Fruit fly (Drosophila melanogaster) whole organism, embryonic: ENCODE measurements around the gene CG5793.
A peak's percentile ranks its signal among the peaks of the same experiment; 100 is the strongest.

Experiments used
- Bteb2 ChIP-seq: fragments of 200-800 bp; sonication (Bioruptor generic); optimal IDR thresholded peaks from 2 replicates; lab custom pipeline; 2016; ENCODE audit warnings: missing biosample characterization, missing genetic modification characterization
- CG1024 ChIP-seq: fragments of 200-800 bp; sonication (Bioruptor generic); IDR thresholded peaks from 2 replicates; pipeline ENCODE4 v1.3.6; 2022; ENCODE audit warnings: missing biosample characterization, missing genetic modification characterization
- CG11560 ChIP-seq: fragments of 200-800 bp; sonication (Bioruptor generic); IDR thresholded peaks from 3 replicates; pipeline ENCODE4 v1.3.6; 2022; ENCODE audit warnings: missing biosample characterization, missing genetic modification characterization
- CG11723 ChIP-seq: fragments of 200-800 bp; sonication (Bioruptor generic); optimal IDR thresholded peaks from 2 replicates; lab custom pipeline; 2017; ENCODE audit warnings: missing biosample characterization, mild to moderate bottlenecking, missing genetic modification characterization
- CG12104 ChIP-seq: fragments of 200-800 bp; sonication (Bioruptor generic); optimal IDR thresholded peaks from 3 replicates; lab custom pipeline; 2016; ENCODE audit warnings: missing biosample characterization, missing genetic modification characterization
- CG12299 ChIP-seq: fragments of 200-800 bp; sonication (Bioruptor generic); optimal IDR thresholded peaks from 2 replicates; lab custom pipeline; 2018; ENCODE audit warnings: missing biosample characterization, mild to moderate bottlenecking, missing genetic modification characterization
- CG12391 ChIP-seq: fragments of 200-800 bp; sonication (Bioruptor generic); optimal IDR thresholded peaks from 3 replicates; lab custom pipeline; 2018; ENCODE audit warnings: missing biosample characterization, mild to moderate bottlenecking, missing genetic modification characterization, moderate library complexity
- CG14050 ChIP-seq: fragments of 200-800 bp; sonication (Bioruptor generic); IDR thresholded peaks from 3 replicates; pipeline ENCODE4 v1.3.6; 2022; ENCODE audit warnings: missing biosample characterization, missing genetic modification characterization
- CG14965 ChIP-seq: fragments of 200-800 bp; sonication (Bioruptor generic); optimal IDR thresholded peaks from 2 replicates; lab custom pipeline; 2016; ENCODE audit warnings: missing biosample characterization, missing genetic modification characterization, borderline replicate concordance
- CG15479 ChIP-seq: fragments of 200-800 bp; sonication (Bioruptor generic); optimal IDR thresholded peaks from 3 replicates; lab custom pipeline; 2019; ENCODE audit warnings: missing biosample characterization, mild to moderate bottlenecking, missing genetic modification characterization, moderate library complexity
- CG16863 ChIP-seq: fragments of 200-800 bp; sonication (Bioruptor generic); optimal IDR thresholded peaks from 3 replicates; lab custom pipeline; 2016; ENCODE audit warnings: missing biosample characterization, missing genetic modification characterization
- CG18764 ChIP-seq: fragments of 200-800 bp; sonication (Bioruptor generic); optimal IDR thresholded peaks from 3 replicates; lab custom pipeline; 2016; ENCODE audit warnings: missing biosample characterization, missing genetic modification characterization
- CG2116 ChIP-seq: fragments of 200-800 bp; sonication (Bioruptor generic); optimal IDR thresholded peaks from 3 replicates; lab custom pipeline; 2018; ENCODE audit warnings: missing biosample characterization, mild to moderate bottlenecking, missing genetic modification characterization
- CG34422 ChIP-seq: fragments of 200-800 bp; sonication (Bioruptor generic); IDR thresholded peaks from 3 replicates; pipeline ENCODE4 v1.3.6; 2022; ENCODE audit warnings: missing biosample characterization, missing genetic modification characterization
- CG3847 ChIP-seq: fragments of 200-800 bp; sonication (Bioruptor generic); IDR thresholded peaks from 2 replicates; pipeline ENCODE4 v1.3.6; 2022; ENCODE audit warnings: missing biosample characterization, missing genetic modification characterization
- CG42726 ChIP-seq: fragments of 200-800 bp; sonication (Bioruptor generic); IDR thresholded peaks from 2 replicates; pipeline ENCODE4 v1.3.6; 2022; ENCODE audit warnings: missing biosample characterization, missing genetic modification characterization; ENCODE audit not compliant: partially characterized antibody
- CG6765 ChIP-seq: fragments of 200-800 bp; sonication (Bioruptor generic); optimal IDR thresholded peaks from 3 replicates; lab custom pipeline; 2017; ENCODE audit warnings: missing biosample characterization, mild to moderate bottlenecking, missing genetic modification characterization
- CG9437 ChIP-seq: fragments of 200-800 bp; sonication (Bioruptor generic); optimal IDR thresholded peaks from 2 replicates; lab custom pipeline; 2018; ENCODE audit warnings: missing biosample characterization, mild to moderate bottlenecking, missing genetic modification characterization
- D19A ChIP-seq: fragments of 200-800 bp; optimal IDR thresholded peaks from 3 replicates; lab custom pipeline; 2019; ENCODE audit warnings: missing biosample characterization, mild to moderate bottlenecking, missing genetic modification characterization, moderate library complexity
- D19B ChIP-seq: fragments of 200-800 bp; sonication (Bioruptor generic); optimal IDR thresholded peaks from 2 replicates; lab custom pipeline; 2017; ENCODE audit warnings: missing biosample characterization, mild to moderate bottlenecking, missing genetic modification characterization
- Dek ChIP-seq: fragments of 200-800 bp; sonication (Bioruptor generic); optimal IDR thresholded peaks from 3 replicates; lab custom pipeline; 2019; ENCODE audit warnings: missing biosample characterization, mild to moderate bottlenecking, missing genetic modification characterization, moderate library complexity
- Dip2 ChIP-seq: fragments of 200-800 bp; sonication (Bioruptor generic); IDR thresholded peaks from 2 replicates; pipeline ENCODE4 v1.3.6; 2022; ENCODE audit warnings: missing biosample characterization, missing genetic modification characterization
- Drgx ChIP-seq: fragments of 200-800 bp; sonication (Bioruptor generic); IDR thresholded peaks from 2 replicates; pipeline ENCODE4 v1.3.6; 2022; ENCODE audit warnings: missing biosample characterization, missing genetic modification characterization
- Fer2 ChIP-seq: fragments of 200-800 bp; sonication (Bioruptor generic); optimal IDR thresholded peaks from 2 replicates; lab custom pipeline; 2018; ENCODE audit warnings: missing biosample characterization, mild to moderate bottlenecking, missing genetic modification characterization, moderate library complexity
- Gsc ChIP-seq: fragments of 200-800 bp; sonication (Bioruptor generic); IDR thresholded peaks from 2 replicates; pipeline ENCODE4 v1.3.6; 2022; ENCODE audit warnings: missing biosample characterization, missing genetic modification characterization
- HLH54F ChIP-seq: fragments of 200-800 bp; sonication (Bioruptor generic); optimal IDR thresholded peaks from 3 replicates; lab custom pipeline; 2016; ENCODE audit warnings: missing biosample characterization, missing genetic modification characterization
- Jarid2 ChIP-seq: fragments of 200-800 bp; sonication (Bioruptor generic); optimal IDR thresholded peaks from 3 replicates; lab custom pipeline; 2017; ENCODE audit warnings: mild to moderate bottlenecking, missing biosample characterization, missing genetic modification reagents, missing genetic modification characterization
- Lpt ChIP-seq: fragments of >200 bp; optimal IDR thresholded peaks from 2 replicates; lab custom pipeline; 2018; ENCODE audit warnings: missing biosample characterization, missing genetic modification characterization
- MBD-R2 ChIP-seq: fragments of 200-800 bp; sonication (Bioruptor generic); IDR thresholded peaks from 2 replicates; pipeline ENCODE4 v1.3.6; 2022; ENCODE audit warnings: missing biosample characterization, missing genetic modification characterization
- Max ChIP-seq: fragments of 200-800 bp; sonication (Bioruptor generic); optimal IDR thresholded peaks from 2 replicates; lab custom pipeline; 2016; ENCODE audit warnings: missing biosample characterization, mild to moderate bottlenecking, missing genetic modification characterization
- Mrtf ChIP-seq: fragments of 200-800 bp; sonication (Bioruptor generic); IDR thresholded peaks from 3 replicates; pipeline ENCODE4 v1.3.6; 2022; ENCODE audit warnings: missing biosample characterization, missing genetic modification characterization
- Sin3A ChIP-seq: fragments of >200 bp; optimal IDR thresholded peaks from 2 replicates; lab custom pipeline; 2018
- YL-1 ChIP-seq: fragments of 200-800 bp; sonication (Bioruptor generic); optimal IDR thresholded peaks from 3 replicates; lab custom pipeline; 2017; ENCODE audit warnings: missing biosample characterization, mild to moderate bottlenecking, missing genetic modification characterization
- amos ChIP-seq: fragments of 200-800 bp; sonication (Bioruptor generic); IDR thresholded peaks from 2 replicates; pipeline ENCODE4 v1.3.6; 2022; ENCODE audit warnings: missing biosample characterization, missing genetic modification characterization; ENCODE audit not compliant: partially characterized antibody
- dati ChIP-seq: fragments of 200-800 bp; sonication (Bioruptor generic); IDR thresholded peaks from 2 replicates; pipeline ENCODE4 v1.3.6; 2022; ENCODE audit warnings: missing biosample characterization, missing genetic modification characterization
- gcm2 ChIP-seq: fragments of 200-800 bp; sonication (Bioruptor generic); optimal IDR thresholded peaks from 2 replicates; lab custom pipeline; 2016; ENCODE audit warnings: missing biosample characterization, missing genetic modification characterization
- gsb-n ChIP-seq: fragments of 200-800 bp; sonication (Bioruptor generic); optimal IDR thresholded peaks from 3 replicates; lab custom pipeline; 2018; ENCODE audit warnings: missing biosample characterization, mild to moderate bottlenecking, missing genetic modification characterization
- gt ChIP-seq: fragments of 200-800 bp; sonication (Bioruptor generic); IDR thresholded peaks from 2 replicates; pipeline ENCODE4 v1.3.6; 2022; ENCODE audit warnings: missing biosample characterization, missing genetic modification characterization
- h ChIP-seq: fragments of >200 bp; optimal IDR thresholded peaks from 2 replicates; lab custom pipeline; 2017
- her ChIP-seq: fragments of 200-800 bp; sonication (Bioruptor generic); optimal IDR thresholded peaks from 2 replicates; lab custom pipeline; 2016; ENCODE audit warnings: missing biosample characterization, missing genetic modification characterization
- insv ChIP-seq, 2 experiments: fragments of 200-800 bp; sonication (Bioruptor generic); optimal IDR thresholded peaks; 3 replicates each; lab custom pipeline; 2016 to 2018; ENCODE audit warnings: missing biosample characterization in 2 of 2, missing genetic modification characterization in 2 of 2
- nerfin-1 ChIP-seq: fragments of 200-800 bp; sonication (Bioruptor generic); optimal IDR thresholded peaks from 3 replicates; lab custom pipeline; 2019; ENCODE audit warnings: missing biosample characterization, mild to moderate bottlenecking, missing genetic modification characterization, moderate library complexity
- otp ChIP-seq: fragments of 200-800 bp; sonication (Bioruptor generic); IDR thresholded peaks from 3 replicates; pipeline ENCODE4, ENCODE4 v1.3.6; 2022; ENCODE audit warnings: missing biosample characterization, missing genetic modification characterization
- pnt ChIP-seq: fragments of 200-800 bp; sonication (Bioruptor generic); optimal IDR thresholded peaks from 3 replicates; lab custom pipeline; 2016; ENCODE audit warnings: missing biosample characterization, missing genetic modification characterization
- rib ChIP-seq: fragments of 200-800 bp; sonication (Bioruptor generic); IDR thresholded peaks from 2 replicates; pipeline ENCODE4 v1.3.6; 2022; ENCODE audit warnings: missing biosample characterization, missing genetic modification characterization
- row ChIP-seq: fragments of 200-800 bp; sonication (Bioruptor generic); IDR thresholded peaks from 3 replicates; pipeline ENCODE4 v1.3.6; 2022; ENCODE audit warnings: missing biosample characterization, missing genetic modification characterization
- run ChIP-seq: fragments of 200-800 bp; sonication (Bioruptor generic); optimal IDR thresholded peaks from 3 replicates; lab custom pipeline; 2018; ENCODE audit warnings: missing biosample characterization, mild to moderate bottlenecking, missing genetic modification characterization
- sc ChIP-seq, 3 experiments: fragments of >200 bp in 2 of 3; fragments of 200-800 bp in 1 of 3; sonication (Bioruptor generic) in 1 of 3; optimal IDR thresholded peaks; 2 replicates in 2 of 3; 3 replicates in 1 of 3; lab custom pipeline; 2017; ENCODE audit warnings: mild to moderate bottlenecking in 1 of 3, missing biosample characterization in 1 of 3, missing genetic modification characterization in 1 of 3, missing genetic modification reagents in 1 of 3
- sna ChIP-seq: fragments of 200-800 bp; sonication (Bioruptor generic); IDR thresholded peaks from 2 replicates; pipeline ENCODE4 v1.3.6; 2022; ENCODE audit warnings: missing biosample characterization, missing genetic modification characterization; ENCODE audit not compliant: partially characterized antibody
- sug ChIP-seq: fragments of 200-800 bp; optimal IDR thresholded peaks from 2 replicates; lab custom pipeline; 2019; ENCODE audit warnings: missing biosample characterization, mild to moderate bottlenecking, missing genetic modification characterization, moderate library complexity
- tgo ChIP-seq: fragments of 200-800 bp; sonication (Bioruptor generic); IDR thresholded peaks from 3 replicates; pipeline ENCODE4 v1.3.6; 2022; ENCODE audit warnings: missing biosample characterization, missing genetic modification characterization

The CG5793 gene

DNA sequence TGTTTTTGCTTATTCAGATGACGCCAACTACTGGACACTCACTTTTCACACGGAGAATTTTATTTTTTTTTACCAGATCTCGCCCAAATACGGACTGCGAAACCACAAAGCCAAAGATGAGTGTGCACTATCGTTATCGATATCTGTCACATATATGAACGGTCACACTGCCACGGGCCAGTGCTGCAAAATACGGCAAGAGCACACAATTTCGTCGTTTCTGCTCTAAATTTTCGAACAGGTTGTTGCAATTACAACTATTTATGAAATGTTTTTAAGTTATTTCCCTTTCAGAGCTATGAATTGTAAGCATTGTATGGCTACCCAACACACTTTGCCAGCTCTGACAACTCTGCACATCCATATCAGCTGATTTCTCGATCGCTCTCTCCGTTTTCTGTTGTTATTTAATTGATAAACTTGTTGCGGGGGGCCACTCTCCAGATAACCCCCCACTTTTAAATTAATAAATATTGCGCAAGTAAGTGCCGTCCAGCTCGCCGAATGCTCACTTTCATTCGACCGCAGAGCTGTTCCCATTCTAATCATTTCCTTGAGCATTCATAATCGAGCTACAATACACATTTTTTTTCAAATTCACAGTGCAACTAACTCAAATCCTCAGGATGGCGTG is at the start of gene CG5793, which contains the start of gene slmb:
Gene CG5793 (plus strand): TSS at position 222 of the 634 bp plus-strand sequence.
Gene slmb (minus strand): TSS at position 134 of the 634 bp plus-strand sequence.
- TF ChIP-seq sna (GFP tag; lab: Robert Waterston, UW) (0 out of 2 replicates have a peak, but pooled peaks have one; percentile 45), YL-1 (GFP tag; lab: Kevin White, UChicago) (peak; percentile 28), Dek (tag; lab: Kevin White, UChicago) (no peak), HLH54F (peak; percentile 61), row (GFP tag; lab: Robert Waterston, UW) (peak; percentile 59), Max (peak; percentile 15), pnt (GFP tag; lab: Kevin White, UChicago) (peak; percentile 12), otp (no peak), CG12104 (no peak), run (tag; lab: Kevin White, UChicago) (no peak), CG3847 (GFP tag; lab: Robert Waterston, UW) (peak; percentile 74), CG9437 (GFP tag; lab: Kevin White, UChicago) (no peak), CG12391 (tag; lab: Kevin White, UChicago) (peak; percentile 34), Gsc (GFP tag; lab: Robert Waterston, UW) (no peak), sug (peak; percentile 100), sc (optimal IDR thresholded peaks at IDR 0.05; lab: Kevin White, UChicago) (no peak), sc (GFP tag; optimal IDR thresholded peaks at IDR 0.05; lab: Kevin White, UChicago) (no peak), CG15479 (peak; percentile 0), Drgx (GFP tag; lab: Robert Waterston, UW) (no peak), nerfin-1 (tag; lab: Kevin White, UChicago) (no peak), gcm2 (GFP tag; lab: Kevin White, UChicago) (no peak), CG34422 (no peak), gsb-n (peak; percentile 25), Dip2 (no peak), CG14050 (GFP tag; lab: Robert Waterston, UW) (no peak), Lpt (GFP tag; lab: Kevin White, UChicago) (no peak), CG16863 (GFP tag; lab: Kevin White, UChicago) (peak; percentile 60), Fer2 (tag; lab: Kevin White, UChicago) (no peak), rib (no peak; the same call in 1 of the 2 replicates), her (GFP tag; lab: Kevin White, UChicago) (peak; percentile 91), CG2116 (peak; percentile 87), MBD-R2 (peak; percentile 80), Sin3A (lab: Kevin White, UChicago) (peak; percentile 94), D19B (GFP tag; lab: Kevin White, UChicago) (no peak), tgo (no peak; the same call in 2 of the 3 replicates), Bteb2 (GFP tag; lab: Kevin White, UChicago) (no peak), insv (GFP tag; optimal IDR thresholded peaks at IDR 0.05; lab: Kevin White, UChicago) (peak in 1 of 2 experiments; percentile 4), dati (GFP tag; lab: Robert Waterston, UW) (no peak), Jarid2 (no peak), Mrtf (GFP tag; lab: Robert Waterston, UW) (no peak), CG1024 (GFP tag; lab: Robert Waterston, UW) (peak; percentile 43), amos (GFP tag; lab: Robert Waterston, UW) (peak; percentile 67; the same call in 1 of the 2 replicates), CG18764 (GFP tag; lab: Kevin White, UChicago) (peak; percentile 56), gt (no peak), CG11560 (tag; lab: Robert Waterston, UW) (no peak), CG42726 (GFP tag; lab: Robert Waterston, UW) (no peak), h (no peak), CG12299 (tag; lab: Kevin White, UChicago) (no peak), CG11723 (GFP tag; lab: Kevin White, UChicago) (peak; percentile 17), D19A (tag; lab: Kevin White, UChicago) (no peak), CG14965 (GFP tag; lab: Kevin White, UChicago) (no peak), CG6765 (GFP tag; lab: Kevin White, UChicago) (no peak)
